Fruit fly (Drosophila melanogaster) whole organism, embryonic: Measurements from ENCODE around the gene L2HGDH.

Source experiments
- CG10209 ChIP-seq: fragments of 200-800 bp; sonication (Bioruptor generic); optimal IDR thresholded peaks from 3 replicates; lab custom pipeline; 2017; ENCODE audit warnings: missing biosample characterization, mild to moderate bottlenecking, missing genetic modification characterization, missing genetic modification reagents
- CG11696 ChIP-seq: fragments of 200-800 bp; sonication (Bioruptor generic); IDR thresholded peaks from 2 replicates; pipeline ENCODE4 v1.3.6; 2022; ENCODE audit warnings: missing biosample characterization, missing genetic modification characterization
- CG13296 ChIP-seq: fragments of 200-800 bp; sonication (Bioruptor generic); optimal IDR thresholded peaks from 3 replicates; lab custom pipeline; 2018; ENCODE audit warnings: missing biosample characterization, mild to moderate bottlenecking, missing genetic modification characterization
- CG13775 ChIP-seq: fragments of 200-800 bp; sonication (Bioruptor generic); optimal IDR thresholded peaks from 3 replicates; lab custom pipeline; 2017; ENCODE audit warnings: missing biosample characterization, mild to moderate bottlenecking, missing genetic modification characterization
- CG13894 ChIP-seq: fragments of 200-800 bp; sonication (Bioruptor generic); optimal IDR thresholded peaks from 3 replicates; lab custom pipeline; 2018; ENCODE audit warnings: missing biosample characterization, mild to moderate bottlenecking, missing genetic modification characterization, moderate library complexity
- CG1602 ChIP-seq: fragments of 200-800 bp; sonication (Bioruptor generic); optimal IDR thresholded peaks from 3 replicates; lab custom pipeline; 2016; ENCODE audit warnings: missing biosample characterization, missing genetic modification characterization
- CG1603 ChIP-seq: fragments of 200-800 bp; sonication (Bioruptor generic); optimal IDR thresholded peaks from 2 replicates; lab custom pipeline; 2019; ENCODE audit warnings: missing biosample characterization, mild to moderate bottlenecking, missing genetic modification characterization, moderate library complexity
- CG16779 ChIP-seq: fragments of 200-800 bp; sonication (Bioruptor generic); IDR thresholded peaks from 2 replicates; pipeline ENCODE4 v1.3.6; 2022; ENCODE audit warnings: missing biosample characterization, missing genetic modification characterization
- CG17361 ChIP-seq: fragments of 200-800 bp; sonication (Bioruptor generic); IDR thresholded peaks from 3 replicates; pipeline ENCODE4 v1.3.6; 2022; ENCODE audit warnings: missing biosample characterization, missing genetic modification characterization
- CG2116 ChIP-seq: fragments of 200-800 bp; sonication (Bioruptor generic); optimal IDR thresholded peaks from 3 replicates; lab custom pipeline; 2018; ENCODE audit warnings: missing biosample characterization, mild to moderate bottlenecking, missing genetic modification characterization
- CG2120 ChIP-seq: fragments of 200-800 bp; sonication (Bioruptor generic); optimal IDR thresholded peaks from 3 replicates; lab custom pipeline; 2016; ENCODE audit warnings: missing biosample characterization, missing genetic modification characterization
- CG2678 ChIP-seq: fragments of 200-800 bp; sonication (Bioruptor generic); optimal IDR thresholded peaks from 3 replicates; lab custom pipeline; 2019; ENCODE audit warnings: missing biosample characterization, mild to moderate bottlenecking, missing genetic modification characterization, moderate library complexity
- CG34224 ChIP-seq: fragments of 200-800 bp; sonication (Bioruptor generic); IDR thresholded peaks from 3 replicates; pipeline ENCODE4 v1.3.6; 2022; ENCODE audit warnings: missing biosample characterization, missing genetic modification characterization; ENCODE audit not compliant: partially characterized antibody
- CG3726 ChIP-seq: fragments of 200-800 bp; sonication (Bioruptor generic); IDR thresholded peaks from 3 replicates; pipeline ENCODE4, ENCODE4 v1.3.6; 2022; ENCODE audit warnings: missing biosample characterization, missing genetic modification characterization
- CG3847 ChIP-seq: fragments of 200-800 bp; sonication (Bioruptor generic); IDR thresholded peaks from 2 replicates; pipeline ENCODE4 v1.3.6; 2022; ENCODE audit warnings: missing biosample characterization, missing genetic modification characterization
- CG4404 ChIP-seq: fragments of 200-800 bp; sonication (Bioruptor generic); IDR thresholded peaks from 2 replicates; pipeline ENCODE4 v1.3.6; 2022; ENCODE audit warnings: missing biosample characterization, missing genetic modification characterization
- CG6765 ChIP-seq: fragments of 200-800 bp; sonication (Bioruptor generic); optimal IDR thresholded peaks from 3 replicates; lab custom pipeline; 2017; ENCODE audit warnings: missing biosample characterization, mild to moderate bottlenecking, missing genetic modification characterization
- CG7745 ChIP-seq: fragments of 200-800 bp; sonication (Bioruptor generic); optimal IDR thresholded peaks from 2 replicates; lab custom pipeline; 2018; ENCODE audit warnings: missing biosample characterization, mild to moderate bottlenecking, missing genetic modification characterization, moderate library complexity
- CG8290 ChIP-seq, 3 experiments: fragments of 200-800 bp; sonication (Bioruptor generic); optimal IDR thresholded peaks; 2 replicates each; lab custom pipeline; 2016 to 2019; ENCODE audit warnings: missing biosample characterization in 3 of 3, missing genetic modification characterization in 3 of 3, mild to moderate bottlenecking in 2 of 3, moderate library complexity in 1 of 3
- CG8388 ChIP-seq: fragments of 200-800 bp; sonication (Bioruptor generic); optimal IDR thresholded peaks from 2 replicates; lab custom pipeline; 2019; ENCODE audit warnings: missing biosample characterization, mild to moderate bottlenecking, missing genetic modification characterization, moderate library complexity
- CG9609 ChIP-seq: fragments of 200-800 bp; sonication (Bioruptor generic); optimal IDR thresholded peaks from 3 replicates; lab custom pipeline; 2016; ENCODE audit warnings: missing biosample characterization, missing genetic modification characterization
- Doc2 ChIP-seq: fragments of 200-800 bp; sonication (Bioruptor generic); IDR thresholded peaks from 2 replicates; pipeline ENCODE4 v1.3.6; 2022; ENCODE audit warnings: missing biosample characterization, missing genetic modification characterization
- Dref ChIP-seq: fragments of 200-800 bp; sonication (Bioruptor generic); IDR thresholded peaks from 2 replicates; pipeline ENCODE4 v1.3.6; 2022; ENCODE audit warnings: missing biosample characterization, missing genetic modification characterization
- E2f1 ChIP-seq: fragments of 200-800 bp; sonication (Bioruptor generic); IDR thresholded peaks from 2 replicates; pipeline ENCODE4 v1.3.6; 2022; ENCODE audit warnings: missing biosample characterization, missing genetic modification characterization
- Elba2 ChIP-seq: fragments of 200-800 bp; sonication (Bioruptor generic); optimal IDR thresholded peaks from 3 replicates; lab custom pipeline; 2016; ENCODE audit warnings: missing biosample characterization, missing genetic modification characterization
- Fer3 ChIP-seq: fragments of 200-800 bp; sonication (Bioruptor generic); optimal IDR thresholded peaks from 2 replicates; lab custom pipeline; 2018; ENCODE audit warnings: missing biosample characterization, mild to moderate bottlenecking, missing genetic modification characterization, moderate library complexity
- HLH3B ChIP-seq: fragments of 200-800 bp; sonication (Bioruptor generic); IDR thresholded peaks from 2 replicates; pipeline ENCODE4 v1.3.6; 2022; ENCODE audit warnings: missing biosample characterization, missing genetic modification characterization
- HmgD ChIP-seq: fragments of 200-800 bp; sonication (Bioruptor generic); optimal IDR thresholded peaks from 3 replicates; lab custom pipeline; 2016; ENCODE audit warnings: missing biosample characterization, missing genetic modification characterization
- MBD-R2 ChIP-seq: fragments of 200-800 bp; sonication (Bioruptor generic); IDR thresholded peaks from 2 replicates; pipeline ENCODE4 v1.3.6; 2022; ENCODE audit warnings: missing biosample characterization, missing genetic modification characterization
- NC2β ChIP-seq: fragments of 200-800 bp; sonication (Bioruptor generic); optimal IDR thresholded peaks from 2 replicates; lab custom pipeline; 2016; ENCODE audit warnings: missing biosample characterization, missing genetic modification characterization
- PHDP ChIP-seq: fragments of 200-800 bp; sonication (Bioruptor generic); optimal IDR thresholded peaks from 3 replicates; lab custom pipeline; 2018; ENCODE audit warnings: missing biosample characterization, mild to moderate bottlenecking, missing genetic modification characterization, moderate library complexity
- Poxn ChIP-seq: fragments of 200-800 bp; sonication (Bioruptor generic); IDR thresholded peaks from 2 replicates; pipeline ENCODE4 v1.3.6; 2022; ENCODE audit warnings: missing biosample characterization, missing genetic modification characterization
- Ssrp ChIP-seq: fragments of 200-800 bp; sonication (Bioruptor generic); optimal IDR thresholded peaks from 2 replicates; lab custom pipeline; 2018; ENCODE audit warnings: missing biosample characterization, mild to moderate bottlenecking, missing genetic modification characterization, moderate library complexity
- Taf1 ChIP-seq: fragments of 200-800 bp; sonication (Bioruptor generic); IDR thresholded peaks from 2 replicates; pipeline ENCODE4 v1.3.6; 2022; ENCODE audit warnings: missing biosample characterization, missing genetic modification characterization
- az2 ChIP-seq: fragments of 200-800 bp; sonication (Bioruptor generic); optimal IDR thresholded peaks from 3 replicates; lab custom pipeline; 2016; ENCODE audit warnings: missing biosample characterization, missing genetic modification characterization
- bigmax ChIP-seq: fragments of 200-800 bp; sonication (Bioruptor generic); optimal IDR thresholded peaks from 2 replicates; lab custom pipeline; 2018; ENCODE audit warnings: missing biosample characterization, mild to moderate bottlenecking, missing genetic modification characterization
- cwo ChIP-seq: fragments of 200-800 bp; sonication (Bioruptor generic); optimal IDR thresholded peaks from 3 replicates; lab custom pipeline; 2017; ENCODE audit warnings: missing biosample characterization, missing genetic modification characterization, mild to moderate bottlenecking, moderate library complexity, missing genetic modification reagents
- da ChIP-seq: fragments of 200-800 bp; sonication (Bioruptor generic); optimal IDR thresholded peaks from 2 replicates; lab custom pipeline; 2016; ENCODE audit warnings: missing biosample characterization, missing genetic modification characterization
- dmrt11E ChIP-seq: fragments of 200-800 bp; sonication (Bioruptor generic); optimal IDR thresholded peaks from 3 replicates; lab custom pipeline; 2018; ENCODE audit warnings: missing biosample characterization, mild to moderate bottlenecking, missing genetic modification characterization, moderate library complexity
- gcm2 ChIP-seq: fragments of 200-800 bp; sonication (Bioruptor generic); optimal IDR thresholded peaks from 2 replicates; lab custom pipeline; 2016; ENCODE audit warnings: missing biosample characterization, missing genetic modification characterization
- knrl ChIP-seq: fragments of 200-800 bp; sonication (Bioruptor generic); IDR thresholded peaks from 3 replicates; pipeline ENCODE4 v1.3.6; 2022; ENCODE audit warnings: missing biosample characterization, missing genetic modification characterization; ENCODE audit not compliant: partially characterized antibody
- nmo ChIP-seq: fragments of 200-800 bp; sonication (Bioruptor generic); optimal IDR thresholded peaks from 2 replicates; lab custom pipeline; 2018; ENCODE audit warnings: missing biosample characterization, mild to moderate bottlenecking, missing genetic modification characterization, moderate library complexity
- onecut ChIP-seq: fragments of 200-800 bp; sonication (Bioruptor generic); IDR thresholded peaks from 2 replicates; pipeline ENCODE4 v1.3.6; 2022; ENCODE audit warnings: missing biosample characterization, missing genetic modification characterization
- pfk ChIP-seq: fragments of 200-800 bp; sonication (Bioruptor generic); optimal IDR thresholded peaks from 2 replicates; lab custom pipeline; 2018; ENCODE audit warnings: missing biosample characterization, mild to moderate bottlenecking, missing genetic modification characterization, moderate library complexity
- ranshi ChIP-seq: fragments of 200-800 bp; sonication (Bioruptor generic); IDR thresholded peaks from 2 replicates; pipeline ENCODE4 v1.3.6; 2022; ENCODE audit warnings: missing biosample characterization, missing genetic modification characterization
- rib ChIP-seq: fragments of 200-800 bp; sonication (Bioruptor generic); IDR thresholded peaks from 2 replicates; pipeline ENCODE4 v1.3.6; 2022; ENCODE audit warnings: missing biosample characterization, missing genetic modification characterization
- sens-2 ChIP-seq: fragments of 200-800 bp; sonication (Bioruptor generic); IDR thresholded peaks from 2 replicates; pipeline ENCODE4 v1.3.6; 2022; ENCODE audit warnings: missing biosample characterization, missing genetic modification characterization
- slbo ChIP-seq: fragments of 200-800 bp; sonication (Bioruptor generic); IDR thresholded peaks from 2 replicates; pipeline ENCODE4 v1.3.6; 2022; ENCODE audit warnings: missing biosample characterization, missing genetic modification characterization
- sna ChIP-seq: fragments of 200-800 bp; sonication (Bioruptor generic); IDR thresholded peaks from 2 replicates; pipeline ENCODE4 v1.3.6; 2022; ENCODE audit warnings: missing biosample characterization, missing genetic modification characterization; ENCODE audit not compliant: partially characterized antibody
- twi ChIP-seq: fragments of 200-800 bp; optimal IDR thresholded peaks from 2 replicates; lab custom pipeline; 2019; ENCODE audit warnings: missing biosample characterization, mild to moderate bottlenecking, missing genetic modification characterization, moderate library complexity

L2HGDH gene

DNA sequence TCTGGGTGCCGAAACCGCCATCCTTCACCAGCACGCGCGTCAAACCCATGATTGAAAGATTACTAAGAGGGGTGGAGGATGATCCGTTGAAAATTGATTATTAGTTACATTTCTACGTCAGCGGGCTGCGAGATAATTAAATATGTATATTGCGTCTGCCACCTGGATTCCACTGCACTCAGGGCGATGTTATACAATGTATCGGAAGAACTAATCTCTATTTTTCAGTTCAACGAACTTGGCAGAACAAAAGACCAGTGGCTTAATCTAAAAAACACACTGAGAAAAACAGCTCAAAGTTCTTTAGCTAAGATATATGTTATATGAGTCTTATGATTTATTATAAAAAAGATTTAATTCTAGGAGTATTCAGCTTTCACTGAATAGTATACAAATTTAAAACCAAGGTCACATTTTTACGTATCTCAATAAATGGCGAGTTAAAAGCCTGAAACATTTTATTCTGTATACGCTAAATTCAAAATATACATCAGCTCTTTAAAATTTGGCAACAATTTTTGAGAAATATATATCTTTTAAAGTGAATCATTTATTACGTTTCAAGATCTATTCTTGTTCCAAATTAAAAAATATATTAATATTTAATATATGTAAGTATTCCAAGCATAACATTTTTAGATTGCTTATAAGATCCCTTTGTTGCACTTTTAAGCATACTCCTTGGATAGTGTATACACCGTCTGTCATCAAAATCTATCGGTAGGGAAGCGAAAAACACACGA is 20.6 kb downstream of the L2HGDH start (continued):
- TF ChIP-seq sens-2 (GFP tag; lab: Robert Waterston, UW) (no peak), CG1603 (tag; lab: Kevin White, UChicago) (no peak), CG3847 (GFP tag; lab: Robert Waterston, UW) (0 out of 2 replicates have a peak, but pooled peaks have one; percentile 14), twi (tag; lab: Kevin White, UChicago) (no peak), CG7745 (tag; lab: Kevin White, UChicago) (no peak), CG6765 (GFP tag; lab: Kevin White, UChicago) (no peak), Taf1 (no peak), CG2120 (GFP tag; lab: Kevin White, UChicago) (peak; percentile 11), CG11696 (GFP tag; lab: Robert Waterston, UW) (0 out of 2 replicates have a peak, but pooled peaks have one; percentile 8), dmrt11E (no peak), Dref (GFP tag; lab: Robert Waterston, UW) (no peak), CG8388 (peak; percentile 22), CG34224 (GFP tag; lab: Robert Waterston, UW) (no peak), CG13775 (GFP tag; lab: Kevin White, UChicago) (peak; percentile 9), ranshi (0 out of 2 replicates have a peak, but pooled peaks have one; percentile 25), Poxn (GFP tag; lab: Robert Waterston, UW) (no peak), slbo (GFP tag; lab: Robert Waterston, UW) (peak; percentile 61), HmgD (GFP tag; lab: Kevin White, UChicago) (no peak), bigmax (no peak), CG2116 (GFP tag; lab: Kevin White, UChicago) (no peak), MBD-R2 (GFP tag; lab: Robert Waterston, UW) (0 out of 2 replicates have a peak, but pooled peaks have one; percentile 6), cwo (GFP tag; lab: Kevin White, UChicago) (peak; percentile 17), CG13296 (GFP tag; lab: Kevin White, UChicago) (no peak), rib (GFP tag; lab: Robert Waterston, UW) (0 out of 2 replicates have a peak, but pooled peaks have one; percentile 4), E2f1 (GFP tag; lab: Robert Waterston, UW) (peak; percentile 26; the same call in 1 of the 2 replicates), CG8290 (GFP tag; optimal IDR thresholded peaks at IDR 0.05; lab: Kevin White, UChicago) (no peak), CG8290 (tag; optimal IDR thresholded peaks at IDR 0.05; lab: Kevin White, UChicago) (no peak), Ssrp (peak; percentile 8), CG4404 (no peak), NC2β (GFP tag; lab: Kevin White, UChicago) (no peak), knrl (GFP tag; lab: Robert Waterston, UW) (no peak), CG2678 (tag; lab: Kevin White, UChicago) (peak; percentile 73), CG9609 (GFP tag; lab: Kevin White, UChicago) (no peak), CG17361 (peak; percentile 72; the same call in 2 of the 3 replicates), Doc2 (GFP tag; lab: Robert Waterston, UW) (no peak), az2 (GFP tag; lab: Kevin White, UChicago) (peak; percentile 29), nmo (peak; percentile 24), Fer3 (peak; percentile 42), CG16779 (GFP tag; lab: Robert Waterston, UW) (no peak), CG1602 (GFP tag; lab: Kevin White, UChicago) (peak; percentile 10)

dm6 chr2L:18951674-18952073 is 22.6 kb downstream of the L2HGDH start, which contains the start of gene Nedd8:
Gene Nedd8 (minus strand): TSS chr2L:18951837.
- no peak for TF ChIP-seq pfk (GFP tag; lab: Kevin White, UChicago)
- no peak for TF ChIP-seq gcm2 (GFP tag; lab: Kevin White, UChicago)
- no peak for TF ChIP-seq HLH3B (GFP tag; lab: Robert Waterston, UW)
- TF ChIP-seq sna (GFP tag; lab: Robert Waterston, UW), result peak; percentile 87
- TF ChIP-seq CG13296 (GFP tag; lab: Kevin White, UChicago), result no peak
- TF ChIP-seq da (GFP tag; lab: Kevin White, UChicago), result no peak
- peak; percentile 30 for TF ChIP-seq CG13894
- TF ChIP-seq Elba2 (GFP tag; lab: Kevin White, UChicago), result no peak
- peak; percentile 84 for TF ChIP-seq CG34224 (GFP tag; lab: Robert Waterston, UW)
- no peak for TF ChIP-seq CG3726 (GFP tag; lab: Robert Waterston, UW)
- no peak for TF ChIP-seq onecut (GFP tag; lab: Robert Waterston, UW)
- no peak for TF ChIP-seq CG10209 (GFP tag; lab: Kevin White, UChicago)
- no peak for TF ChIP-seq PHDP (tag; lab: Kevin White, UChicago)
